Fruit fly (Drosophila melanogaster): ENCODE results near the gene Dim1.

- TF ChIP-seq h (optimal IDR thresholded peaks at IDR 0.05) (no peak), ttk (optimal IDR thresholded peaks at IDR 0.05) (no peak), psq (optimal IDR thresholded peaks at IDR 0.05) (no peak)
Measured at dm6 chr2L:4365792-4366326, 37.2 kb upstream of the Dim1 start.

Measured in Kc167 (cell line).